Worm (Caenorhabditis elegans): ENCODE measurements around the gene clec-178.

clec-178 gene

DNA sequence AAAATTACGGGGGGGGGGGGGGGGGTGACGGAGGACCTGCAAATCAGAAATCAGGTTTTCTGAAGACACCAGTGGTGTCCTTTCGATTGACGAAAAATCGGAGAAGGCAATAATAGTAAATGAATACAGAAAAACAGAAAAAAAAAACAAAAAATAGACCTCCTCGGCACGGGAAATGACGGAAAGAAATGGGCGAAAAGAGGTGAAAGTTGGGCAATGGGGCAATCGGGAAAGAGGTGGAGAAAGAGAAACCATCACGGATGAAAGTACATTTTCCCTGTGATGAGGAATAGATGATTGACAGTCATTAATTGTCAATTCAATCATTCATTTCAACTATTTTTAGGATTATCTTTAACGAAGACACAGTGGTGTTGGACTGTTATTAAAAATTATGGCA, 50.2 kb downstream of the clec-178 start:
- no peak for TF ChIP-seq elt-3 (tag; optimal IDR thresholded peaks at IDR 0.05)
- TF ChIP-seq nhr-23 (tag; optimal IDR thresholded peaks at IDR 0.05): peak; percentile 5

All from whole organism, L3 larva.